Worm (Caenorhabditis elegans) whole organism, L4/young adult: Measurements from ENCODE around the gene fipr-4.

ENCODE experiments used
- W03F9.2 ChIP-seq: fragments of 150-350 bp; optimal IDR thresholded peaks from 2 replicates; lab custom pipeline; 2014; ENCODE audit warnings: missing biosample characterization, missing genetic modification characterization
- him-1 ChIP-seq: sonication (generic microtip); optimal IDR thresholded peaks from 2 replicates; lab custom pipeline; 2016; ENCODE audit warnings: missing genotype, missing genetic modification reagents, missing genetic modification characterization, missing compliant biosample characterization

- no peak for TF ChIP-seq W03F9.2 (tag; lab: Kevin White, UChicago)
- TF ChIP-seq him-1 (tag; lab: Kevin White, UChicago): no peak
Observed at ce11 chrV:10225610-10226009, 2.6 kb downstream of the fipr-4 start, which contains the start of gene daf-36.
